Worm (Caenorhabditis elegans) whole organism, mixed stage, embryonic: ENCODE results near the gene nars-2.

Source experiments
- bed-3 ChIP-seq: fragments of 200-800 bp; sonication (Bioruptor generic); optimal IDR thresholded peaks from 3 replicates; lab custom pipeline; 2018; ENCODE audit warnings: mild to moderate bottlenecking, missing genetic modification characterization, moderate library complexity, missing compliant biosample characterization
- ceh-39 ChIP-seq: fragments of 150-350 bp; optimal IDR thresholded peaks from 2 replicates; lab custom pipeline; 2014; ENCODE audit warnings: missing biosample characterization, missing genetic modification characterization
- ceh-43 ChIP-seq: fragments of 200-800 bp; sonication (Bioruptor generic); optimal IDR thresholded peaks from 2 replicates; lab custom pipeline; 2018; ENCODE audit warnings: mild to moderate bottlenecking, missing genetic modification characterization, moderate library complexity, missing compliant biosample characterization
- ceh-83 ChIP-seq: fragments of 200-800 bp; sonication (Bioruptor generic); optimal IDR thresholded peaks from 2 replicates; lab custom pipeline; 2018; ENCODE audit warnings: mild to moderate bottlenecking, missing genetic modification characterization, missing compliant biosample characterization
- ces-1 ChIP-seq: fragments of 150-350 bp; optimal IDR thresholded peaks from 2 replicates; lab custom pipeline; 2014; ENCODE audit warnings: missing biosample characterization, missing genetic modification reagents, missing genetic modification characterization
- cnd-1 ChIP-seq: fragments of 200-800 bp; sonication (Bioruptor generic); optimal IDR thresholded peaks from 2 replicates; lab custom pipeline; 2018; ENCODE audit warnings: mild to moderate bottlenecking, missing genetic modification characterization, missing compliant biosample characterization
- drap-1 ChIP-seq: fragments of 200-800 bp; sonication (Bioruptor generic); optimal IDR thresholded peaks from 3 replicates; lab custom pipeline; 2018; ENCODE audit warnings: mild to moderate bottlenecking, missing genetic modification characterization, missing compliant biosample characterization
- elt-3 ChIP-seq: fragments of 150-350 bp; optimal IDR thresholded peaks from 2 replicates; lab custom pipeline; 2014; ENCODE audit warnings: missing biosample characterization, missing genetic modification characterization
- flh-1 ChIP-seq: fragments of 200-800 bp; sonication (Bioruptor generic); optimal IDR thresholded peaks from 2 replicates; lab custom pipeline; 2018; ENCODE audit warnings: mild to moderate bottlenecking, missing genetic modification characterization, moderate library complexity, missing compliant biosample characterization
- hlh-1 ChIP-seq: fragments of 150-350 bp; optimal IDR thresholded peaks from 2 replicates; lab custom pipeline; 2014; ENCODE audit warnings: missing biosample characterization, missing genetic modification reagents, missing genetic modification characterization
- lin-32 ChIP-seq: fragments of 200-800 bp; sonication (Bioruptor generic); optimal IDR thresholded peaks from 2 replicates; lab custom pipeline; 2018; ENCODE audit warnings: mild to moderate bottlenecking, missing genetic modification characterization, missing compliant biosample characterization
- lsy-2 ChIP-seq: fragments of 150-350 bp; optimal IDR thresholded peaks from 2 replicates; lab custom pipeline; 2014; ENCODE audit warnings: missing biosample characterization, missing genetic modification characterization
- mab-5 ChIP-seq: fragments of 150-350 bp; optimal IDR thresholded peaks from 2 replicates; lab custom pipeline; 2014; ENCODE audit warnings: missing biosample characterization, missing genetic modification characterization
- mep-1 ChIP-seq: fragments of 150-350 bp; optimal IDR thresholded peaks from 2 replicates; lab custom pipeline; 2017; ENCODE audit warnings: missing biosample characterization, missing genetic modification reagents, missing genetic modification characterization, inconsistent platforms
- mls-2 ChIP-seq: sonication (generic microtip); optimal IDR thresholded peaks from 2 replicates; lab custom pipeline; 2016; ENCODE audit warnings: mild to moderate bottlenecking, missing genetic modification characterization, moderate library complexity, missing compliant biosample characterization
- nhr-12 ChIP-seq: fragments of 150-350 bp; optimal IDR thresholded peaks from 2 replicates; lab custom pipeline; 2014; ENCODE audit warnings: missing biosample characterization, missing genetic modification characterization
- nhr-2 ChIP-seq: fragments of 150-350 bp; optimal IDR thresholded peaks from 2 replicates; lab custom pipeline; 2014; ENCODE audit warnings: missing biosample characterization, missing genetic modification characterization
- nhr-237 ChIP-seq: fragments of 150-350 bp; optimal IDR thresholded peaks from 2 replicates; lab custom pipeline; 2014; ENCODE audit warnings: missing biosample characterization, missing genetic modification characterization
- pha-4 ChIP-seq: fragments of 150-350 bp; optimal IDR thresholded peaks from 2 replicates; lab custom pipeline; 2018; ENCODE audit warnings: missing biosample characterization, missing genetic modification reagents, missing genetic modification characterization
- snpc-4 ChIP-seq: fragments of 150-350 bp; optimal IDR thresholded peaks from 2 replicates; lab custom pipeline; 2014; ENCODE audit warnings: missing biosample characterization, missing genetic modification characterization
- sptf-1 ChIP-seq: sonication (generic microtip); optimal IDR thresholded peaks from 2 replicates; lab custom pipeline; 2017; ENCODE audit warnings: mild to moderate bottlenecking, missing genetic modification characterization, moderate library complexity, missing compliant biosample characterization
- tbx-8 ChIP-seq: fragments of 200-800 bp; sonication (Bioruptor generic); optimal IDR thresholded peaks from 2 replicates; lab custom pipeline; 2018; ENCODE audit warnings: mild to moderate bottlenecking, missing genetic modification characterization, moderate library complexity, missing compliant biosample characterization
- unc-120 ChIP-seq: sonication (generic microtip); optimal IDR thresholded peaks from 2 replicates; lab custom pipeline; 2017; ENCODE audit warnings: missing genetic modification characterization, missing compliant biosample characterization; ENCODE audit not compliant: poor library complexity, severe bottlenecking
- unc-39 ChIP-seq: fragments of 150-350 bp; optimal IDR thresholded peaks from 2 replicates; lab custom pipeline; 2014; ENCODE audit warnings: missing biosample characterization, missing genetic modification characterization
- unc-62 ChIP-seq: fragments of 150-350 bp; optimal IDR thresholded peaks from 2 replicates; lab custom pipeline; 2014; ENCODE audit warnings: missing biosample characterization, missing genetic modification reagents, missing genetic modification characterization
- zip-8 ChIP-seq: fragments of 150-350 bp; optimal IDR thresholded peaks from 2 replicates; lab custom pipeline; 2014; ENCODE audit warnings: missing biosample characterization, missing genetic modification characterization

Gene nars-2

ce11 chrIII:11448330-11448729, 52.2 kb downstream of the nars-2 start:
- no peak for TF ChIP-seq mab-5
- TF ChIP-seq unc-62 (GFP tag; lab: Kevin White, UChicago): no peak
- no peak for TF ChIP-seq nhr-237 (tag; lab: Kevin White, UChicago)
- TF ChIP-seq drap-1 (GFP tag; lab: Kevin White, UChicago): no peak
- no peak for TF ChIP-seq elt-3
- no peak for TF ChIP-seq pha-4 (tag; lab: Kevin White, UChicago)
- no peak for TF ChIP-seq ceh-39
- TF ChIP-seq bed-3 (GFP tag; lab: Kevin White, UChicago): no peak
- TF ChIP-seq lin-32: no peak
- TF ChIP-seq lsy-2: no peak

ce11 chrIII:11446826-11447225, 53.7 kb downstream of the nars-2 start:
- TF ChIP-seq mls-2 (tag; lab: Kevin White, UChicago): no peak
- peak; percentile 95 for TF ChIP-seq nhr-2 (tag; lab: Kevin White, UChicago)
- TF ChIP-seq unc-39 (tag; lab: Kevin White, UChicago): no peak
- TF ChIP-seq zip-8 (tag; lab: Kevin White, UChicago): peak; percentile 11
- no peak for TF ChIP-seq mab-5
- TF ChIP-seq flh-1 (GFP tag; lab: Kevin White, UChicago): no peak
- TF ChIP-seq ceh-83: no peak

ce11 chrIII:11444796-11445386, 55.7 kb downstream of the nars-2 start:
- TF ChIP-seq ces-1 (GFP tag; lab: Kevin White, UChicago) (no peak), lin-32 (no peak), tbx-8 (GFP tag; lab: Kevin White, UChicago) (no peak), mab-5 (no peak), ceh-39 (no peak), nhr-12 (tag; lab: Kevin White, UChicago) (no peak), elt-3 (no peak)

ce11 chrIII:11443408-11443994, 57.0 kb downstream of the nars-2 start:
- TF ChIP-seq pha-4 (tag; lab: Kevin White, UChicago): no peak
- no peak for TF ChIP-seq drap-1 (GFP tag; lab: Kevin White, UChicago)
- no peak for TF ChIP-seq mep-1 (tag; lab: Kevin White, UChicago)
- no peak for TF ChIP-seq sptf-1 (tag; lab: Kevin White, UChicago)
- no peak for TF ChIP-seq unc-62 (GFP tag; lab: Kevin White, UChicago)
- TF ChIP-seq hlh-1 (tag; lab: Kevin White, UChicago): no peak

- no peak for TF ChIP-seq cnd-1 (tag; lab: Kevin White, UChicago)
- TF ChIP-seq ceh-43 (GFP tag; lab: Kevin White, UChicago): no peak
- TF ChIP-seq unc-62 (GFP tag; lab: Kevin White, UChicago): no peak
- no peak for TF ChIP-seq unc-120 (tag; lab: Kevin White, UChicago)
- TF ChIP-seq flh-1 (GFP tag; lab: Kevin White, UChicago): no peak
- no peak for TF ChIP-seq nhr-237 (tag; lab: Kevin White, UChicago)
- TF ChIP-seq snpc-4 (tag; lab: Kevin White, UChicago): no peak
- no peak for TF ChIP-seq elt-3
These were observed 58.0 kb downstream of the nars-2 start, which contains the start of gene sbp-1 for ce11 chrIII:11442556-11442955. TSS of gene sbp-1 (minus strand) at chrIII:11442566.
